Worm (Caenorhabditis elegans) whole organism, late embryonic: ENCODE results near the gene snfc-5.

ENCODE experiments used
- Y22D7AL.16 ChIP-seq: sonication (generic microtip); optimal IDR thresholded peaks from 2 replicates; lab custom pipeline; 2016; ENCODE audit warnings: missing genetic modification characterization, missing compliant biosample characterization
- ama-1 ChIP-seq: fragments of 150-350 bp; optimal IDR thresholded peaks from 2 replicates; lab custom pipeline; 2014
- ceh-2 ChIP-seq: sonication (generic microtip); optimal IDR thresholded peaks from 2 replicates; lab custom pipeline; 2016; ENCODE audit warnings: missing genotype, missing genetic modification characterization, missing compliant biosample characterization
- ceh-9 ChIP-seq: sonication (generic microtip); optimal IDR thresholded peaks from 2 replicates; lab custom pipeline; 2016; ENCODE audit warnings: mild to moderate bottlenecking, missing genetic modification characterization, inconsistent platforms, missing compliant biosample characterization
- ets-4 ChIP-seq: sonication (generic microtip); optimal IDR thresholded peaks from 2 replicates; lab custom pipeline; 2016; ENCODE audit warnings: missing genetic modification characterization, missing compliant biosample characterization
- eyg-1 ChIP-seq: sonication (generic microtip); optimal IDR thresholded peaks from 2 replicates; lab custom pipeline; 2016; ENCODE audit warnings: missing genotype, missing genetic modification characterization, missing compliant biosample characterization
- fax-1 ChIP-seq: sonication (generic microtip); optimal IDR thresholded peaks from 2 replicates; lab custom pipeline; 2016; ENCODE audit warnings: missing genotype, missing genetic modification characterization, missing compliant biosample characterization
- lin-11 ChIP-seq: fragments of 200-800 bp; sonication (Bioruptor generic); optimal IDR thresholded peaks from 2 replicates; lab custom pipeline; 2018; ENCODE audit warnings: mild to moderate bottlenecking, missing genetic modification characterization, missing compliant biosample characterization
- madf-2 ChIP-seq: sonication (generic microtip); optimal IDR thresholded peaks from 2 replicates; lab custom pipeline; 2017; ENCODE audit warnings: missing genetic modification characterization, missing compliant biosample characterization
- pqm-1 ChIP-seq: sonication (generic microtip); optimal IDR thresholded peaks from 2 replicates; lab custom pipeline; 2016; ENCODE audit warnings: missing genetic modification characterization, missing compliant biosample characterization
- unc-86 ChIP-seq: sonication (generic microtip); optimal IDR thresholded peaks from 2 replicates; lab custom pipeline; 2016; ENCODE audit warnings: missing genetic modification characterization, missing compliant biosample characterization
- ztf-16 ChIP-seq: sonication (generic microtip); optimal IDR thresholded peaks from 2 replicates; lab custom pipeline; 2017; ENCODE audit warnings: missing genetic modification characterization, missing compliant biosample characterization

DNA sequence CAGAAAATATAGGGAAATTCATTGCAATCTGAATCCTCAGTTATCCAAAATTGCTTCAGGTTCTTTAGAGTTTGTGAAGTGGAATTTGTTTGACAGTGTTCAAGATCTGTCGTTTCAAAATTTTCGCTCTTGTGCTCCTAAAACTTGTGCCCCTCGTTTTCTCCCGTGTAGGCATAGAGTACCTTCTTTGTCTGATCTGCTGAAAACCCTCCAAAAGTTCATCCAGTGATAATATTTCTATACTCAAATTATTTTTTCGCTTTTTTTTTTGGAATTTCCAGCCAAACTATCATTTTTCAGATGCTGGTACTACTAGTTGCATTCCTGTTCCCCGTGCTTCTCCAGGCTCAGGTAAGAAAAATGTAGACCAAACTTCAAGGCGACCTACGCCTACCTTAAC is 10.1 kb upstream of the snfc-5 start, which contains the start of gene R07E5.4:
- TF ChIP-seq madf-2 (tag; lab: Kevin White, UChicago) (no peak), ama-1 (no peak), unc-86 (no peak), Y22D7AL.16 (no peak), fax-1 (tag; lab: Kevin White, UChicago) (no peak), ets-4 (tag; lab: Kevin White, UChicago) (no peak), ceh-9 (no peak), ztf-16 (tag; lab: Kevin White, UChicago) (no peak), ceh-2 (tag; lab: Kevin White, UChicago) (no peak), lin-11 (tag; lab: Kevin White, UChicago) (no peak), eyg-1 (tag; lab: Kevin White, UChicago) (no peak), pqm-1 (tag; lab: Kevin White, UChicago) (no peak)
